Worm (Caenorhabditis elegans) whole organism, midembryonic: ENCODE results near the gene C50F4.16.

ENCODE experiments used
- T22C8.4 ChIP-seq: fragments of 200-800 bp; sonication (Bioruptor generic); IDR thresholded peaks from 2 replicates; pipeline ENCODE4 v1.3.6; 2022; ENCODE audit warnings: missing genetic modification characterization, missing compliant biosample characterization
- cog-1 ChIP-seq: sonication (generic microtip); optimal IDR thresholded peaks from 2 replicates; lab custom pipeline; 2016; ENCODE audit warnings: missing genetic modification characterization, missing compliant biosample characterization
- flt-1 ChIP-seq: fragments of 200-800 bp; sonication (Bioruptor generic); IDR thresholded peaks from 2 replicates; pipeline ENCODE4 v1.3.6; 2022; ENCODE audit warnings: missing genetic modification characterization, missing compliant biosample characterization
- klf-2 ChIP-seq: fragments of 200-800 bp; sonication (Bioruptor generic); conservative IDR thresholded peaks from 2 replicates; pipeline ENCODE4 v1.3.6; 2022; ENCODE audit warnings: missing genetic modification reagents, missing genetic modification characterization, missing compliant biosample characterization
- med-1 ChIP-seq: sonication (generic microtip); optimal IDR thresholded peaks from 2 replicates; lab custom pipeline; 2017; ENCODE audit warnings: missing genetic modification characterization, mild to moderate bottlenecking, missing compliant biosample characterization, antibody characterized with exemption, missing genetic modification reagents; ENCODE audit not compliant: insufficient read depth
- ref-1 ChIP-seq: fragments of 200-800 bp; sonication (Bioruptor generic); conservative IDR thresholded peaks from 2 replicates; pipeline ENCODE4 v1.3.6; 2022; ENCODE audit warnings: missing genetic modification reagents, missing genetic modification characterization, missing compliant biosample characterization
- tab-1 ChIP-seq: fragments of 200-800 bp; sonication (Bioruptor generic); IDR thresholded peaks from 2 replicates; pipeline ENCODE4 v1.3.6; 2022; ENCODE audit warnings: missing genetic modification characterization, missing compliant biosample characterization
- ztf-23 ChIP-seq: fragments of 200-800 bp; sonication (Bioruptor generic); IDR thresholded peaks from 2 replicates; pipeline ENCODE4 v1.3.6; 2022; ENCODE audit warnings: missing genetic modification reagents, missing genetic modification characterization, missing compliant biosample characterization
- ztf-29 ChIP-seq: fragments of 200-800 bp; sonication (Bioruptor generic); IDR thresholded peaks from 2 replicates; pipeline ENCODE4 v1.3.6; 2022; ENCODE audit warnings: missing genetic modification reagents, missing genetic modification characterization, missing compliant biosample characterization

Gene C50F4.16

ce11 chrV:9503152-9503817, 38.1 kb downstream of the C50F4.16 start:
- peak; percentile 95 for TF ChIP-seq T22C8.4
- TF ChIP-seq cog-1 (tag; lab: Kevin White, UChicago) = peak; percentile 78
- TF ChIP-seq med-1 = peak; percentile 41
- TF ChIP-seq klf-2 (GFP tag; lab: Robert Waterston, UW) = peak; percentile 83
- peak; percentile 95 for TF ChIP-seq ztf-23
- peak; percentile 79; the same call in 1 of the 2 replicates for TF ChIP-seq ztf-29 (GFP tag; lab: Robert Waterston, UW)
- TF ChIP-seq flt-1 = peak; percentile 97
- peak; percentile 94 for TF ChIP-seq tab-1 (GFP tag; lab: Robert Waterston, UW)
- TF ChIP-seq ref-1 (GFP tag; lab: Robert Waterston, UW) = peak; percentile 84

ce11 chrV:9500826-9501451, 40.5 kb downstream of the C50F4.16 start, which contains the start of gene swt-5:
swt-5 (plus strand) TSS chrV:9501401.
- TF ChIP-seq flt-1 (no peak), ztf-23 (no peak), ztf-29 (GFP tag; lab: Robert Waterston, UW) (no peak), med-1 (no peak), ref-1 (GFP tag; lab: Robert Waterston, UW) (no peak), klf-2 (GFP tag; lab: Robert Waterston, UW) (no peak), tab-1 (GFP tag; lab: Robert Waterston, UW) (no peak)

- no peak for TF ChIP-seq cog-1 (tag; lab: Kevin White, UChicago)
- TF ChIP-seq tab-1 (GFP tag; lab: Robert Waterston, UW) = no peak
- TF ChIP-seq klf-2 (GFP tag; lab: Robert Waterston, UW) = no peak
- TF ChIP-seq T22C8.4 = no peak
- TF ChIP-seq ref-1 (GFP tag; lab: Robert Waterston, UW) = no peak
- TF ChIP-seq med-1 = no peak
- TF ChIP-seq ztf-23 = no peak
- TF ChIP-seq ztf-29 (GFP tag; lab: Robert Waterston, UW) = no peak
These were observed 42.1 kb downstream of the C50F4.16 start for ce11 chrV:9499295-9499694.

- no peak for TF ChIP-seq cog-1 (tag; lab: Kevin White, UChicago)
- TF ChIP-seq ztf-23 = no peak
- TF ChIP-seq flt-1 = no peak
- TF ChIP-seq med-1 = no peak
- TF ChIP-seq ref-1 (GFP tag; lab: Robert Waterston, UW) = no peak
- TF ChIP-seq T22C8.4 = no peak
- TF ChIP-seq ztf-29 (GFP tag; lab: Robert Waterston, UW) = no peak
- TF ChIP-seq klf-2 (GFP tag; lab: Robert Waterston, UW) = no peak
- TF ChIP-seq tab-1 (GFP tag; lab: Robert Waterston, UW) = no peak
These were observed 44.7 kb downstream of the C50F4.16 start, which contains the start of gene gsnl-1 for ce11 chrV:9496742-9497141. gsnl-1 (plus strand) TSS chrV:9497042.

- TF ChIP-seq ztf-23 = no peak
- TF ChIP-seq T22C8.4 = no peak
- no peak for TF ChIP-seq cog-1 (tag; lab: Kevin White, UChicago)
- no peak for TF ChIP-seq ref-1 (GFP tag; lab: Robert Waterston, UW)
- no peak for TF ChIP-seq flt-1
- TF ChIP-seq tab-1 (GFP tag; lab: Robert Waterston, UW) = no peak
- TF ChIP-seq ztf-29 (GFP tag; lab: Robert Waterston, UW) = no peak
- no peak for TF ChIP-seq med-1
- no peak for TF ChIP-seq klf-2 (GFP tag; lab: Robert Waterston, UW)
These were observed 48.9 kb downstream of the C50F4.16 start for ce11 chrV:9492460-9492859.

ce11 chrV:9491440-9492160, 49.8 kb downstream of the C50F4.16 start, which contains the start of gene K06A4.7:
K06A4.7 (minus strand) TSS chrV:9491490.
- TF ChIP-seq med-1 = no peak
